Worm (Caenorhabditis elegans): ENCODE data around the gene nsy-7.

DNA sequence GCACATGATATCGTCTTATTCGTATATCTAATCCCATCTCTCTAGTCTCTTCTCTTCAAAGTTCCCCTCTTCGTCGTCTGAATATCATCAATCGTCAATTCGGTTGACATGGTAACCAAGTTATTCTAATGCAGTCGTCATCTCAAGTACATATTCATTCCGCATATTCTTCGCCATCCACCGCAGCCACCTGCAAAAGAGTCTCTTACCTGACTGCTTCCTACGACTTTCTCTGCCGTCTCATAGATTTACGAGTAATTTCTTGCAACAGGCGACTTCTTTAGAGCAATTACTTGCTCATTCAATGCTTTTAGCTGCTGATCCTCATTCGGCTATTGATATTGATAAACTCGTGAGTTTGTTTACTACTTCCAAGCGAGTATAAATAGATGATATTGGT lies 41.0 kb upstream of the nsy-7 start:
- TF ChIP-seq fkh-10 (GFP tag; optimal IDR thresholded peaks at IDR 0.05) (no peak), nhr-77 (tag; optimal IDR thresholded peaks at IDR 0.05) (no peak), lir-3 (tag; optimal IDR thresholded peaks at IDR 0.05; ENCODE audit: poor library complexity) (no peak), nhr-11 (tag; optimal IDR thresholded peaks at IDR 0.05) (no peak), snpc-4 (tag; optimal IDR thresholded peaks at IDR 0.05) (no peak), unc-130 (tag; optimal IDR thresholded peaks at IDR 0.05) (no peak), ztf-11 (tag; optimal IDR thresholded peaks at IDR 0.05) (no peak), zag-1 (tag; optimal IDR thresholded peaks at IDR 0.05) (no peak), lin-39 (tag; optimal IDR thresholded peaks at IDR 0.05) (no peak), mef-2 (tag; optimal IDR thresholded peaks at IDR 0.05) (no peak), blmp-1 (tag; optimal IDR thresholded peaks at IDR 0.05) (no peak)
